Worm (Caenorhabditis elegans) whole organism, L2 larva: ENCODE data around the gene ccep-97.

ENCODE experiments used
- C34F6.9 ChIP-seq: fragments of 150-350 bp; optimal IDR thresholded peaks from 2 replicates; lab custom pipeline; 2014; ENCODE audit warnings: missing biosample characterization, missing genetic modification characterization
- F13H6.1 ChIP-seq: sonication (generic microtip); optimal IDR thresholded peaks from 2 replicates; lab custom pipeline; 2016; ENCODE audit warnings: missing genetic modification characterization, missing compliant biosample characterization
- R02D3.7 ChIP-seq: fragments of 150-350 bp; optimal IDR thresholded peaks from 2 replicates; lab custom pipeline; 2014; ENCODE audit warnings: missing biosample characterization, missing genetic modification characterization
- ZK546.5 ChIP-seq: sonication (generic microtip); optimal IDR thresholded peaks from 2 replicates; lab custom pipeline; 2017; ENCODE audit warnings: missing biosample characterization, missing genetic modification characterization
- ama-1 ChIP-seq: fragments of 150-350 bp; optimal IDR thresholded peaks from 2 replicates; lab custom pipeline; 2018; ENCODE audit warnings: inconsistent platforms
- blmp-1 ChIP-seq: sonication (generic microtip); optimal IDR thresholded peaks from 2 replicates; lab custom pipeline; 2017; ENCODE audit warnings: missing genetic modification characterization, mild to moderate bottlenecking, missing compliant biosample characterization, antibody characterized with exemption, moderate library complexity; ENCODE audit not compliant: insufficient read depth
- ceh-16 ChIP-seq: fragments of 150-350 bp; optimal IDR thresholded peaks from 2 replicates; lab custom pipeline; 2014; ENCODE audit warnings: missing biosample characterization, missing genetic modification characterization
- ceh-82 ChIP-seq: fragments of 150-350 bp; optimal IDR thresholded peaks from 2 replicates; lab custom pipeline; 2014; ENCODE audit warnings: missing biosample characterization, missing genetic modification characterization
- crh-2 ChIP-seq: sonication (generic microtip); optimal IDR thresholded peaks from 2 replicates; lab custom pipeline; 2017; ENCODE audit warnings: missing biosample characterization, missing genetic modification characterization
- elt-1 ChIP-seq: fragments of 150-350 bp; optimal IDR thresholded peaks from 2 replicates; lab custom pipeline; 2014; ENCODE audit warnings: missing biosample characterization, missing genetic modification characterization
- lin-11 ChIP-seq: fragments of 150-350 bp; sonication (generic microtip); optimal IDR thresholded peaks from 2 replicates; lab custom pipeline; 2014; ENCODE audit warnings: missing biosample characterization, missing genetic modification characterization, inconsistent platforms, mixed read lengths
- mab-5 ChIP-seq: fragments of 150-350 bp; optimal IDR thresholded peaks from 2 replicates; lab custom pipeline; 2014; ENCODE audit warnings: missing biosample characterization, missing genetic modification characterization
- mbf-1 ChIP-seq: sonication (generic microtip); optimal IDR thresholded peaks from 2 replicates; lab custom pipeline; 2017; ENCODE audit warnings: missing biosample characterization, missing genetic modification characterization
- mdl-1 ChIP-seq, 2 experiments: fragments of 150-350 bp in 1 of 2; sonication (generic microtip) in 1 of 2; optimal IDR thresholded peaks; 2 replicates each; lab custom pipeline; 2017; ENCODE audit warnings: missing biosample characterization in 2 of 2, missing genetic modification characterization in 2 of 2
- nhr-10 ChIP-seq: sonication (generic microtip); optimal IDR thresholded peaks from 2 replicates; lab custom pipeline; 2017; ENCODE audit warnings: missing biosample characterization, missing genetic modification characterization
- nhr-129 ChIP-seq: fragments of 150-350 bp; optimal IDR thresholded peaks from 2 replicates; lab custom pipeline; 2014; ENCODE audit warnings: missing biosample characterization, missing genetic modification characterization
- nhr-21 ChIP-seq: fragments of 150-350 bp; optimal IDR thresholded peaks from 2 replicates; lab custom pipeline; 2014; ENCODE audit warnings: missing biosample characterization, missing genetic modification characterization
- nhr-23 ChIP-seq: fragments of 150-350 bp; optimal IDR thresholded peaks from 2 replicates; lab custom pipeline; 2014; ENCODE audit warnings: missing biosample characterization, missing genetic modification reagents, missing genetic modification characterization
- nhr-237 ChIP-seq: fragments of 150-350 bp; optimal IDR thresholded peaks from 2 replicates; lab custom pipeline; 2014; ENCODE audit warnings: missing biosample characterization, missing genetic modification characterization
- nhr-25 ChIP-seq: fragments of 150-350 bp; sonication (generic microtip); optimal IDR thresholded peaks from 3 replicates; lab custom pipeline; 2014; ENCODE audit warnings: missing biosample characterization, missing genetic modification characterization
- nhr-6 ChIP-seq: fragments of 150-350 bp; optimal IDR thresholded peaks from 2 replicates; lab custom pipeline; 2014; ENCODE audit warnings: missing biosample characterization, missing genetic modification characterization
- nhr-77 ChIP-seq: fragments of 150-350 bp; optimal IDR thresholded peaks from 2 replicates; lab custom pipeline; 2014; ENCODE audit warnings: missing biosample characterization, missing genetic modification characterization
- sem-4 ChIP-seq: fragments of 150-350 bp; optimal IDR thresholded peaks from 2 replicates; lab custom pipeline; 2014; ENCODE audit warnings: missing biosample characterization, missing genetic modification reagents, missing genetic modification characterization
- skn-1 ChIP-seq: sonication (generic microtip); optimal IDR thresholded peaks from 2 replicates; lab custom pipeline; 2017; ENCODE audit warnings: missing biosample characterization, missing genetic modification characterization
- sma-9 ChIP-seq, 2 experiments: fragments of 150-350 bp in 1 of 2; sonication (generic microtip) in 1 of 2; optimal IDR thresholded peaks; 2 replicates each; lab custom pipeline; 2014 to 2016; ENCODE audit warnings: missing genetic modification characterization in 2 of 2, mild to moderate bottlenecking in 1 of 2, missing biosample characterization in 1 of 2, missing compliant biosample characterization in 1 of 2, missing genetic modification reagents in 1 of 2, moderate library complexity in 1 of 2
- snpc-4 ChIP-seq: fragments of 150-350 bp; optimal IDR thresholded peaks from 2 replicates; lab custom pipeline; 2014; ENCODE audit warnings: missing biosample characterization, missing genetic modification characterization
- unc-39 ChIP-seq: fragments of 150-350 bp; optimal IDR thresholded peaks from 2 replicates; lab custom pipeline; 2014; ENCODE audit warnings: missing biosample characterization, missing genetic modification characterization
- unc-55 ChIP-seq: fragments of 150-350 bp; sonication (generic microtip); optimal IDR thresholded peaks from 3 replicates; lab custom pipeline; 2014; ENCODE audit warnings: missing biosample characterization, missing genetic modification reagents, missing genetic modification characterization
- unc-62 ChIP-seq: fragments of 150-350 bp; optimal IDR thresholded peaks from 2 replicates; lab custom pipeline; 2014; ENCODE audit warnings: missing biosample characterization, missing genetic modification reagents, missing genetic modification characterization
- zag-1 ChIP-seq: fragments of 150-350 bp; optimal IDR thresholded peaks from 2 replicates; lab custom pipeline; 2014; ENCODE audit warnings: missing biosample characterization, missing genetic modification characterization
- ztf-1 ChIP-seq: fragments of 200-800 bp; sonication (Bioruptor generic); conservative IDR thresholded peaks from 2 replicates; pipeline ENCODE4 v1.3.6; 2022; ENCODE audit warnings: missing genetic modification characterization, missing compliant biosample characterization
- ztf-11 ChIP-seq: sonication (generic microtip); optimal IDR thresholded peaks from 2 replicates; lab custom pipeline; 2017; ENCODE audit warnings: missing biosample characterization, missing genetic modification characterization
- ztf-4 ChIP-seq: fragments of 150-350 bp; optimal IDR thresholded peaks from 2 replicates; lab custom pipeline; 2014; ENCODE audit warnings: missing biosample characterization, missing genetic modification characterization

Gene ccep-97

DNA sequence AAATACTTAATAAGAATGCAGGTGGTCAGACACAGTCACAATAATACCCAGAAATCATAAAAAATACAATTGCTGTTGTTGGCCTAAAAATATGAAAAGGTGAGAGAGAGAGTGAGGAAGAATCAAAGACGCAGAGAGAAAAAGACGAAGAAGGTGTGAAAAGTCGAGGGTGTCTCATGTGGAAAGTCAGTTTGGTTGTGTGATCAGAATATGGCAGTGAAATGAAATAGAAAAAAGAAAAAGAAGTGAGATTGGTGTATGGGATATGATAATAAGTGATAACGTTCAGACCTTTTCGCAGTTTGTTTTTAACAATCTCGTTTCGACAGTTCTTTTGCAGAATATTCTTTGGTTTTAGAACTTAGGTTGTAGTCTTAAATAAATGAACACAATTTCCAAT is 11.6 kb downstream of the ccep-97 start:
- TF ChIP-seq sma-9 (GFP tag; optimal IDR thresholded peaks at IDR 0.05; lab: Kevin White, UChicago) (no peak), sma-9 (tag; optimal IDR thresholded peaks at IDR 0.05; lab: Kevin White, UChicago) (no peak), ztf-11 (tag; lab: Kevin White, UChicago) (no peak), blmp-1 (tag; lab: Kevin White, UChicago) (peak; percentile 1), ztf-4 (tag; lab: Kevin White, UChicago) (peak; percentile 22)

DNA sequence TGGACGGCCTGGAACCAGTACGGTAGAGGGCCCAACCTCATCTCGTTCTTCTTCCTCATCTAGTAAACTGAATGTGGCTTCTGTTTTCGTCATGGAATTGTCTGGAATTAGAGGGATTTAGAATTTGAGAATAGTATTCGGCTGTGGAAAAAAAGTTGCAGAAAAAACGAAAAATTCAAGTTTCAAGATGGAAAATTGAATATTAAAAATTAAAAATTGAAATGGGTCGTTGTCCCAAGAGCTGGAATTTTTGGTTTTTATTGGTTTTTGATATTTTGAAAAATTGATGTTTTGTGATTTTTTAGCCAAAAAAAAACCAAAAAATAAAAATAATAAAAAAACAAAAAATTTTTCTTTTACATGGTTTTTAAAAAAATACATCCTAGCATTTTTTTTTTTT is 12.6 kb downstream of the ccep-97 start, which contains the start of gene R02F11.3:
TSS of gene R02F11.3 (minus strand) at position 101 of the 400 bp plus-strand sequence.
- no peak for TF ChIP-seq nhr-77 (tag; lab: Kevin White, UChicago)
- no peak for TF ChIP-seq nhr-237 (tag; lab: Kevin White, UChicago)
- TF ChIP-seq nhr-6 (tag; lab: Kevin White, UChicago) = no peak
- no peak for TF ChIP-seq skn-1 (tag; lab: Kevin White, UChicago)
- no peak for TF ChIP-seq nhr-23 (tag; lab: Kevin White, UChicago)
- TF ChIP-seq lin-11 (tag; lab: Kevin White, UChicago) = no peak
- no peak for TF ChIP-seq ceh-16
- TF ChIP-seq sem-4 (tag; lab: Kevin White, UChicago) = no peak
- TF ChIP-seq R02D3.7 = no peak
- no peak for TF ChIP-seq unc-55 (GFP tag; lab: Kevin White, UChicago)
- no peak for TF ChIP-seq F13H6.1
- no peak for TF ChIP-seq zag-1
- TF ChIP-seq snpc-4 = no peak
- no peak for TF ChIP-seq ceh-82 (tag; lab: Kevin White, UChicago)
- TF ChIP-seq ZK546.5 (tag; lab: Kevin White, UChicago) = no peak
- TF ChIP-seq elt-1 (tag; lab: Kevin White, UChicago) = no peak
- TF ChIP-seq ztf-4 (tag; lab: Kevin White, UChicago) = no peak
- TF ChIP-seq, all 48 proteins: peak for 0

ce11 chrV:4801943-4802342 is 16.5 kb downstream of the ccep-97 start:
- TF ChIP-seq ceh-16 (no peak), ztf-4 (tag; lab: Kevin White, UChicago) (no peak), sem-4 (tag; lab: Kevin White, UChicago) (no peak), C34F6.9 (no peak), ZK546.5 (tag; lab: Kevin White, UChicago) (no peak), nhr-129 (tag; lab: Kevin White, UChicago) (no peak), ceh-82 (tag; lab: Kevin White, UChicago) (no peak), mbf-1 (tag; lab: Kevin White, UChicago) (no peak), crh-2 (tag; lab: Kevin White, UChicago) (no peak), nhr-77 (tag; lab: Kevin White, UChicago) (no peak), nhr-21 (no peak), unc-55 (GFP tag; lab: Kevin White, UChicago) (no peak), ztf-1 (no peak)

- TF ChIP-seq nhr-77 (tag; lab: Kevin White, UChicago) = no peak
- TF ChIP-seq elt-1 (tag; lab: Kevin White, UChicago) = no peak
- no peak for TF ChIP-seq zag-1
Measured at ce11 chrV:4800794-4801193, 17.7 kb downstream of the ccep-97 start, which contains the start of gene R02F11.1. TSS of gene R02F11.1 (plus strand) at chrV:4801094.

- TF ChIP-seq nhr-10 (tag; lab: Kevin White, UChicago) (no peak), mbf-1 (tag; lab: Kevin White, UChicago) (no peak), skn-1 (tag; lab: Kevin White, UChicago) (no peak), nhr-23 (tag; lab: Kevin White, UChicago) (no peak), nhr-77 (tag; lab: Kevin White, UChicago) (no peak), C34F6.9 (peak; percentile 14), mab-5 (tag; lab: Kevin White, UChicago) (no peak), nhr-21 (peak; percentile 36), ztf-4 (tag; lab: Kevin White, UChicago) (peak; percentile 43), ztf-1 (no peak), unc-39 (tag; lab: Kevin White, UChicago) (no peak), zag-1 (no peak)
Measured at ce11 chrV:4794308-4794707, 24.2 kb downstream of the ccep-97 start, which contains the start of gene R02F11.2. TSS of gene R02F11.2 (plus strand) at chrV:4794599.

DNA sequence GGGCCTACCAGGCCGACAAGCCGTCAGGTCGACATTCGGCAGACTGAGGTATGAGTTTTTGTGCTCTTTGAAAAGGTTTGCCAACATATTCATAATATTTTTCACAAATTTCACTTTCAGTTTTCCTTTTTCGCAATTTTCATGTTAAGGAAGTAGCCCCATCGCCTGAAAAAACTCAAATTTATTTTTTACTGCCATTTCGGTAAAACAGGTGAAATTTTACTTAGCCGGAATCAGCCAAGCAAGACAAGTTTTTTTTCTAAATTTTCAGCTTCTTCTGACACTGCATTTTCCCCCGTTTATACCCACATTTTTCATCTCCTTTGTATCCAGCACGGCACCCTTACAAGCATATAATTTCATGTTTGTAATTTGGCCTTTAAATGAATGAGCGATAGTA is 26.9 kb downstream of the ccep-97 start, which contains the start of gene R02F11.11:
TSS of gene R02F11.11 (plus strand) at position 301 of the 400 bp plus-strand sequence.
- no peak for TF ChIP-seq unc-39 (tag; lab: Kevin White, UChicago)
- TF ChIP-seq nhr-129 (tag; lab: Kevin White, UChicago) = no peak
- TF ChIP-seq ceh-16 = no peak
- no peak for TF ChIP-seq unc-62 (GFP tag; lab: Kevin White, UChicago)
- no peak for TF ChIP-seq ceh-82 (tag; lab: Kevin White, UChicago)
- no peak for TF ChIP-seq nhr-237 (tag; lab: Kevin White, UChicago)
- TF ChIP-seq F13H6.1 = no peak
- TF ChIP-seq C34F6.9 = no peak
- TF ChIP-seq ama-1 (lab: Kevin White, UChicago) = no peak
- no peak for TF ChIP-seq crh-2 (tag; lab: Kevin White, UChicago)
- no peak for TF ChIP-seq ztf-4 (tag; lab: Kevin White, UChicago)
- no peak for TF ChIP-seq nhr-77 (tag; lab: Kevin White, UChicago)
- no peak for TF ChIP-seq mdl-1 (tag; optimal IDR thresholded peaks at IDR 0.05; lab: Kevin White, UChicago)
- no peak for TF ChIP-seq nhr-25 (tag; lab: Kevin White, UChicago)
